Worm (Caenorhabditis elegans): Measurements from ENCODE around the gene clec-29.

clec-29 gene

ce11 chrV:16735518-16735917 lies 3.5 kb downstream of the clec-29 start, which contains the start of the genes clec-38 and clec-34:
Gene clec-38, minus strand, starts transcription at chrV:16735618.
Gene clec-34, plus strand, starts transcription at chrV:16735765.
- TF ChIP-seq klf-2 (GFP tag; conservative IDR thresholded peaks at IDR 0.05) (no peak), flt-1 (GFP tag; IDR thresholded peaks at IDR 0.05) (no peak), ref-1 (GFP tag; conservative IDR thresholded peaks at IDR 0.05) (no peak), ztf-23 (GFP tag; IDR thresholded peaks at IDR 0.05) (no peak), T22C8.4 (GFP tag; IDR thresholded peaks at IDR 0.05) (no peak), cog-1 (tag; optimal IDR thresholded peaks at IDR 0.05) (no peak), tab-1 (GFP tag; IDR thresholded peaks at IDR 0.05) (no peak), med-1 (GFP tag; optimal IDR thresholded peaks at IDR 0.05; ENCODE audit: insufficient read depth) (no peak), ztf-29 (GFP tag; IDR thresholded peaks at IDR 0.05) (no peak)

ce11 chrV:16733681-16734080 lies 5.3 kb downstream of the clec-29 start, which contains the start of gene T25E12.16:
Gene T25E12.16, minus strand, starts transcription at chrV:16733781.
- no peak for TF ChIP-seq T22C8.4 (GFP tag; IDR thresholded peaks at IDR 0.05)
- TF ChIP-seq ztf-29 (GFP tag; IDR thresholded peaks at IDR 0.05) = no peak

- TF ChIP-seq ref-1 (GFP tag; conservative IDR thresholded peaks at IDR 0.05) = no peak
- no peak for TF ChIP-seq tab-1 (GFP tag; IDR thresholded peaks at IDR 0.05)
These were observed 7.4 kb downstream of the clec-29 start, which contains the start of gene srz-100 for ce11 chrV:16731600-16731999. Gene srz-100, plus strand, starts transcription at chrV:16731900.

ce11 chrV:16729961-16730360 lies 9.0 kb downstream of the clec-29 start, which contains the start of gene srz-99:
Gene srz-99, plus strand, starts transcription at chrV:16730261.
- TF ChIP-seq flt-1 (GFP tag; IDR thresholded peaks at IDR 0.05) (no peak), tab-1 (GFP tag; IDR thresholded peaks at IDR 0.05) (no peak), ref-1 (GFP tag; conservative IDR thresholded peaks at IDR 0.05) (no peak), klf-2 (GFP tag; conservative IDR thresholded peaks at IDR 0.05) (no peak), T22C8.4 (GFP tag; IDR thresholded peaks at IDR 0.05) (no peak)

- TF ChIP-seq tab-1 (GFP tag; IDR thresholded peaks at IDR 0.05) = no peak
- no peak for TF ChIP-seq med-1 (GFP tag; optimal IDR thresholded peaks at IDR 0.05; ENCODE audit: insufficient read depth)
- no peak for TF ChIP-seq cog-1 (tag; optimal IDR thresholded peaks at IDR 0.05)
These were observed 10.6 kb downstream of the clec-29 start, which contains the start of gene fbxa-127 for ce11 chrV:16728431-16728830. Gene fbxa-127, plus strand, starts transcription at chrV:16728731.

ce11 chrV:16726915-16727314 lies 12.1 kb downstream of the clec-29 start, which contains the start of gene T25E12.14:
Gene T25E12.14, plus strand, starts transcription at chrV:16727215.
- TF ChIP-seq T22C8.4 (GFP tag; IDR thresholded peaks at IDR 0.05) (no peak), cog-1 (tag; optimal IDR thresholded peaks at IDR 0.05) (no peak)

- TF ChIP-seq ref-1 (GFP tag; conservative IDR thresholded peaks at IDR 0.05) (no peak), klf-2 (GFP tag; conservative IDR thresholded peaks at IDR 0.05) (no peak), cog-1 (tag; optimal IDR thresholded peaks at IDR 0.05) (no peak), T22C8.4 (GFP tag; IDR thresholded peaks at IDR 0.05) (no peak), tab-1 (GFP tag; IDR thresholded peaks at IDR 0.05) (no peak), ztf-23 (GFP tag; IDR thresholded peaks at IDR 0.05) (no peak), flt-1 (GFP tag; IDR thresholded peaks at IDR 0.05) (no peak), med-1 (GFP tag; optimal IDR thresholded peaks at IDR 0.05; ENCODE audit: insufficient read depth) (no peak), ztf-29 (GFP tag; IDR thresholded peaks at IDR 0.05) (no peak)
These were observed 13.0 kb downstream of the clec-29 start for ce11 chrV:16725955-16726354.

ce11 chrV:16724574-16724973 lies 14.4 kb downstream of the clec-29 start:
- TF ChIP-seq ztf-29 (GFP tag; IDR thresholded peaks at IDR 0.05) (no peak), ztf-23 (GFP tag; IDR thresholded peaks at IDR 0.05) (no peak), ref-1 (GFP tag; conservative IDR thresholded peaks at IDR 0.05) (no peak), klf-2 (GFP tag; conservative IDR thresholded peaks at IDR 0.05) (no peak), tab-1 (GFP tag; IDR thresholded peaks at IDR 0.05) (no peak), cog-1 (tag; optimal IDR thresholded peaks at IDR 0.05) (no peak), med-1 (GFP tag; optimal IDR thresholded peaks at IDR 0.05; ENCODE audit: insufficient read depth) (no peak), T22C8.4 (GFP tag; IDR thresholded peaks at IDR 0.05) (no peak), flt-1 (GFP tag; IDR thresholded peaks at IDR 0.05) (no peak)

- no peak for TF ChIP-seq T22C8.4 (GFP tag; IDR thresholded peaks at IDR 0.05)
- no peak for TF ChIP-seq med-1 (GFP tag; optimal IDR thresholded peaks at IDR 0.05; ENCODE audit: insufficient read depth)
- TF ChIP-seq flt-1 (GFP tag; IDR thresholded peaks at IDR 0.05) = no peak
- TF ChIP-seq tab-1 (GFP tag; IDR thresholded peaks at IDR 0.05) = no peak
- TF ChIP-seq cog-1 (tag; optimal IDR thresholded peaks at IDR 0.05) = no peak
- TF ChIP-seq ztf-29 (GFP tag; IDR thresholded peaks at IDR 0.05) = no peak
- no peak for TF ChIP-seq ztf-23 (GFP tag; IDR thresholded peaks at IDR 0.05)
- TF ChIP-seq ref-1 (GFP tag; conservative IDR thresholded peaks at IDR 0.05) = no peak
- TF ChIP-seq klf-2 (GFP tag; conservative IDR thresholded peaks at IDR 0.05) = no peak
These were observed 15.3 kb downstream of the clec-29 start, which contains the start of gene nhr-112 for ce11 chrV:16723744-16724143. Gene nhr-112, minus strand, starts transcription at chrV:16723844.

- no peak for TF ChIP-seq klf-2 (GFP tag; conservative IDR thresholded peaks at IDR 0.05)
- TF ChIP-seq ztf-29 (GFP tag; IDR thresholded peaks at IDR 0.05) = no peak
- no peak for TF ChIP-seq tab-1 (GFP tag; IDR thresholded peaks at IDR 0.05)
- no peak for TF ChIP-seq cog-1 (tag; optimal IDR thresholded peaks at IDR 0.05)
- no peak for TF ChIP-seq ref-1 (GFP tag; conservative IDR thresholded peaks at IDR 0.05)
These were observed 22.4 kb downstream of the clec-29 start, which contains the start of gene srh-137 for ce11 chrV:16716574-16716973. Gene srh-137, minus strand, starts transcription at chrV:16716674.

- TF ChIP-seq ztf-29 (GFP tag; IDR thresholded peaks at IDR 0.05) (no peak), T22C8.4 (GFP tag; IDR thresholded peaks at IDR 0.05) (no peak), ztf-23 (GFP tag; IDR thresholded peaks at IDR 0.05) (no peak), ref-1 (GFP tag; conservative IDR thresholded peaks at IDR 0.05) (no peak), med-1 (GFP tag; optimal IDR thresholded peaks at IDR 0.05; ENCODE audit: insufficient read depth) (no peak), klf-2 (GFP tag; conservative IDR thresholded peaks at IDR 0.05) (no peak), cog-1 (tag; optimal IDR thresholded peaks at IDR 0.05) (no peak), tab-1 (GFP tag; IDR thresholded peaks at IDR 0.05) (no peak), flt-1 (GFP tag; IDR thresholded peaks at IDR 0.05) (no peak)
These were observed 25.2 kb downstream of the clec-29 start for ce11 chrV:16713797-16714196.
